Worm (Caenorhabditis elegans) whole organism, L4/young adult: Measurements from ENCODE around the gene msrp-3.

Source experiments
- W03F9.2 ChIP-seq: fragments of 150-350 bp; optimal IDR thresholded peaks from 2 replicates; lab custom pipeline; 2014; ENCODE audit warnings: missing biosample characterization, missing genetic modification characterization
- him-1 ChIP-seq: sonication (generic microtip); optimal IDR thresholded peaks from 2 replicates; lab custom pipeline; 2016; ENCODE audit warnings: missing genotype, missing genetic modification reagents, missing genetic modification characterization, missing compliant biosample characterization

DNA sequence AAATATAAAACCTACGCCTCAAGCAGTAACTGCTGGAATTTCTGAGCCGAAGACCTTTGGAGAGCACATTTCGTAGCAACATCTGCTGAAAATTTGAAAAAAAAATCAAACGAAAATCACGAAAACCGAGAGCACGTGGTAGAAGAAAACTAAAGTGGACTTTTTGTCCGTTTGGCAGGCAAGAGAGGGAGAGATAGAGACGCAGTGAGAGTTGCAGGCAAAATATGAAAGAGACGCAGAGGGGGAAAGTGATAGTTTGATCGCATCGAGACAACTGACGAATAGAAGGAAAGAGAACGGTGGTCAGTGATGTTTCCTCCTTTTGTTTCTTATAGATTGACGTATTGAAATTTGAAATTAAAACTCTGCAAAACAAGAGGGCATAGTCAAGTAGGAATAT is 33.9 kb upstream of the msrp-3 start, which contains the start of the genes acdh-9 and F28A10.13:
- TF ChIP-seq W03F9.2 (no peak), him-1 (tag; lab: Kevin White, UChicago) (no peak)
